Worm (Caenorhabditis elegans) whole organism, L4 larva: ENCODE data around the gene Y4C6B.3.
A peak's percentile ranks its signal among the peaks of the same experiment; 100 is the strongest.

ENCODE experiments used
- Y105C5A.15 ChIP-seq: fragments of 200-800 bp; sonication (Bioruptor generic); IDR thresholded peaks from 2 replicates; pipeline ENCODE4 v1.3.6; 2022; ENCODE audit warnings: missing genetic modification characterization, missing compliant biosample characterization
- Y48G9A.11 ChIP-seq: fragments of 200-800 bp; sonication (Bioruptor generic); IDR thresholded peaks from 2 replicates; pipeline ENCODE4 v1.3.6; 2022; ENCODE audit warnings: missing genetic modification reagents, missing genetic modification characterization, missing compliant biosample characterization
- aha-1 ChIP-seq: fragments of 150-350 bp; peaks from one replicate; lab custom pipeline; 2014; ENCODE audit warnings: missing biosample characterization, missing genetic modification characterization
- aly-2 ChIP-seq: sonication (generic microtip); optimal IDR thresholded peaks from 2 replicates; lab custom pipeline; 2018; ENCODE audit warnings: missing biosample characterization, missing genetic modification characterization
- ama-1 ChIP-seq: fragments of 150-350 bp; optimal IDR thresholded peaks from 2 replicates; lab custom pipeline; 2014; ENCODE audit warnings: inconsistent platforms, mixed read lengths
- arid-1 ChIP-seq: fragments of 200-800 bp; sonication (Bioruptor generic); conservative IDR thresholded peaks from 2 replicates; pipeline ENCODE4 v1.3.6; 2022; ENCODE audit warnings: missing genetic modification reagents, missing genetic modification characterization, missing compliant biosample characterization
- ceh-20 ChIP-seq: fragments of 200-800 bp; sonication (Bioruptor generic); IDR thresholded peaks from 2 replicates; pipeline ENCODE4 v1.3.6; 2022; ENCODE audit warnings: missing genetic modification reagents, missing genetic modification characterization, missing compliant biosample characterization
- ceh-28 ChIP-seq: fragments of 150-350 bp; optimal IDR thresholded peaks from 2 replicates; lab custom pipeline; 2014; ENCODE audit warnings: missing biosample characterization, missing genetic modification reagents, missing genetic modification characterization
- ceh-82 ChIP-seq: sonication (generic microtip); optimal IDR thresholded peaks from 2 replicates; lab custom pipeline; 2017; ENCODE audit warnings: missing biosample characterization, missing genetic modification characterization
- ces-1 ChIP-seq: fragments of 150-350 bp; sonication (generic microtip); optimal IDR thresholded peaks from 4 replicates; lab custom pipeline; 2014; ENCODE audit warnings: missing biosample characterization, missing genetic modification reagents, missing genetic modification characterization
- daf-12 ChIP-seq: fragments of 150-350 bp; optimal IDR thresholded peaks from 2 replicates; lab custom pipeline; 2014; ENCODE audit warnings: missing biosample characterization, missing genetic modification reagents, missing genetic modification characterization
- daf-16 ChIP-seq, 3 experiments: sonication (generic microtip); optimal IDR thresholded peaks; 2 replicates each; lab custom pipeline; 2016 to 2017; ENCODE audit warnings: missing genetic modification characterization in 3 of 3, missing genetic modification reagents in 3 of 3, mild to moderate bottlenecking in 2 of 3, missing compliant biosample characterization in 2 of 3, missing biosample characterization in 1 of 3, moderate library complexity in 1 of 3
- daf-19 ChIP-seq: fragments of 200-800 bp; sonication (Bioruptor generic); conservative IDR thresholded peaks from 2 replicates; pipeline ENCODE4 v1.3.6; 2022; ENCODE audit warnings: missing genetic modification characterization, missing compliant biosample characterization
- daf-8 ChIP-seq: fragments of 200-800 bp; sonication (Bioruptor generic); IDR thresholded peaks from 2 replicates; pipeline ENCODE4 v1.3.6; 2022; ENCODE audit warnings: missing genetic modification characterization, missing compliant biosample characterization
- dmd-6 ChIP-seq: fragments of 200-800 bp; sonication (Bioruptor generic); IDR thresholded peaks from 2 replicates; pipeline ENCODE4 v1.3.6; 2022; ENCODE audit warnings: missing genetic modification reagents, missing genetic modification characterization, missing compliant biosample characterization
- dmd-9 ChIP-seq: fragments of 200-800 bp; sonication (Bioruptor generic); IDR thresholded peaks from 2 replicates; pipeline ENCODE4 v1.3.6; 2022; ENCODE audit warnings: missing genetic modification reagents, missing genetic modification characterization, missing compliant biosample characterization
- egl-27 ChIP-seq: sonication (generic microtip); optimal IDR thresholded peaks from 3 replicates; lab custom pipeline; 2017; ENCODE audit warnings: missing biosample characterization, missing genetic modification reagents, missing genetic modification characterization
- egl-43 ChIP-seq: fragments of 200-800 bp; sonication (Bioruptor generic); IDR thresholded peaks from 2 replicates; pipeline ENCODE4 v1.3.6; 2022; ENCODE audit warnings: missing genetic modification reagents, missing genetic modification characterization, missing compliant biosample characterization
- gei-8 ChIP-seq: fragments of 200-800 bp; sonication (Bioruptor generic); optimal IDR thresholded peaks from 2 replicates; lab custom pipeline; 2018; ENCODE audit warnings: mild to moderate bottlenecking, missing genetic modification characterization, missing compliant biosample characterization
- hif-1 ChIP-seq, 2 experiments: sonication (generic microtip); optimal IDR thresholded peaks; 2 replicates each; lab custom pipeline; 2016 to 2017; ENCODE audit warnings: missing compliant biosample characterization in 2 of 2, missing genetic modification characterization in 2 of 2, missing genetic modification reagents in 2 of 2, missing genotype in 2 of 2, mild to moderate bottlenecking in 1 of 2
- hlh-11 ChIP-seq: fragments of 200-800 bp; sonication (Bioruptor generic); optimal IDR thresholded peaks from 2 replicates; lab custom pipeline; 2018; ENCODE audit warnings: mild to moderate bottlenecking, missing genetic modification characterization, missing compliant biosample characterization
- jun-1 ChIP-seq: fragments of 150-350 bp; optimal IDR thresholded peaks from 2 replicates; lab custom pipeline; 2014; ENCODE audit warnings: missing biosample characterization, missing genetic modification reagents, missing genetic modification characterization
- lin-29 ChIP-seq: fragments of 200-800 bp; sonication (Bioruptor generic); IDR thresholded peaks from 2 replicates; pipeline ENCODE4 v1.3.6; 2022; ENCODE audit warnings: missing genetic modification reagents, missing genetic modification characterization, missing compliant biosample characterization
- lin-38 ChIP-seq: fragments of 200-800 bp; sonication (Bioruptor generic); IDR thresholded peaks from 2 replicates; pipeline ENCODE4 v1.3.6; 2022; ENCODE audit warnings: missing genetic modification reagents, missing genetic modification characterization, missing compliant biosample characterization
- mdt-29 ChIP-seq: fragments of 200-800 bp; sonication (Bioruptor generic); IDR thresholded peaks from 2 replicates; pipeline ENCODE4 v1.3.6; 2022; ENCODE audit warnings: missing genetic modification reagents, missing genetic modification characterization, missing compliant biosample characterization
- mes-2 ChIP-seq: sonication (generic microtip); optimal IDR thresholded peaks from 2 replicates; lab custom pipeline; 2016; ENCODE audit warnings: missing genotype, mild to moderate bottlenecking, missing genetic modification characterization, missing compliant biosample characterization; ENCODE audit not compliant: poor library complexity, severe bottlenecking
- nhr-11 ChIP-seq: fragments of 150-350 bp; optimal IDR thresholded peaks from 2 replicates; lab custom pipeline; 2014; ENCODE audit warnings: missing biosample characterization, missing genetic modification characterization
- nhr-237 ChIP-seq: sonication (generic microtip); optimal IDR thresholded peaks from 2 replicates; lab custom pipeline; 2017; ENCODE audit warnings: missing biosample characterization, missing genetic modification characterization
- nhr-25 ChIP-seq: sonication (generic microtip); optimal IDR thresholded peaks from 2 replicates; lab custom pipeline; 2017; ENCODE audit warnings: missing genetic modification characterization, mild to moderate bottlenecking, missing compliant biosample characterization, antibody characterized with exemption, moderate library complexity, borderline replicate concordance; ENCODE audit not compliant: insufficient read depth
- nhr-76 ChIP-seq: fragments of 150-350 bp; optimal IDR thresholded peaks from 2 replicates; lab custom pipeline; 2014; ENCODE audit warnings: missing biosample characterization, missing genetic modification characterization
- pha-4 ChIP-seq, 2 experiments: fragments of 150-350 bp in 1 of 2; fragments of 200-800 bp in 1 of 2; sonication (Bioruptor generic) in 1 of 2; IDR thresholded peaks in 1 of 2; optimal IDR thresholded peaks in 1 of 2; 2 replicates each; pipeline versions ENCODE4 v1.3.6 to Lab custom; 2014 to 2022; ENCODE audit warnings: missing genetic modification characterization in 2 of 2, missing genetic modification reagents in 2 of 2, missing biosample characterization in 1 of 2, missing compliant biosample characterization in 1 of 2
- php-3 ChIP-seq: fragments of 200-800 bp; sonication (Bioruptor generic); IDR thresholded peaks from 2 replicates; pipeline ENCODE4 v1.3.6; 2022; ENCODE audit warnings: missing genetic modification reagents, missing genetic modification characterization, missing compliant biosample characterization
- skn-1 ChIP-seq: fragments of 150-350 bp; optimal IDR thresholded peaks from 2 replicates; lab custom pipeline; 2014; ENCODE audit warnings: missing biosample characterization, missing genetic modification characterization
- spr-3 ChIP-seq: fragments of 200-800 bp; sonication (Bioruptor generic); optimal IDR thresholded peaks from 2 replicates; lab custom pipeline; 2018; ENCODE audit warnings: mild to moderate bottlenecking, missing genetic modification characterization, missing compliant biosample characterization
- unc-62 ChIP-seq, 3 experiments: fragments of 150-350 bp in 1 of 3; sonication (generic microtip); optimal IDR thresholded peaks in 2 of 3; peaks in 1 of 3; 1 replicate in 1 of 3; 2 replicates in 2 of 3; lab custom pipeline; 2014 to 2017; ENCODE audit warnings: missing biosample characterization in 3 of 3, missing genetic modification characterization in 3 of 3, missing genetic modification reagents in 3 of 3, missing genotype in 1 of 3
- zip-11 ChIP-seq: fragments of 200-800 bp; sonication (Bioruptor generic); IDR thresholded peaks from 2 replicates; pipeline ENCODE4 v1.3.6; 2022; ENCODE audit warnings: missing genetic modification characterization, missing compliant biosample characterization
- ztf-11 ChIP-seq: fragments of 150-350 bp; optimal IDR thresholded peaks from 2 replicates; lab custom pipeline; 2014; ENCODE audit warnings: missing biosample characterization, missing genetic modification characterization

The Y4C6B.3 gene

ce11 chrIV:5364135-5364609 lies 31.9 kb downstream of the Y4C6B.3 start, which contains the start of the genes hda-6 and F41H10.4 (continued):
- TF ChIP-seq dmd-9 (GFP tag; lab: Robert Waterston, UW) (peak; percentile 73; the same call in 1 of the 2 replicates), Y48G9A.11 (GFP tag; lab: Robert Waterston, UW) (no peak), daf-19 (GFP tag; lab: Robert Waterston, UW) (no peak), egl-27 (no peak), dmd-6 (GFP tag; lab: Robert Waterston, UW) (peak; percentile 35), mes-2 (peak; percentile 97), ces-1 (GFP tag; lab: Kevin White, UChicago) (no peak), gei-8 (GFP tag; lab: Kevin White, UChicago) (no peak), hif-1 (tag; optimal IDR thresholded peaks at IDR 0.05; lab: Kevin White, UChicago) (peak in 1 of 2 experiments; percentile 78), mdt-29 (no peak), arid-1 (0 out of 2 replicates have a peak, but pooled peaks have one; percentile 27), pha-4 (GFP tag; IDR thresholded peaks at IDR 0.05; lab: Robert Waterston, UW) (no peak), pha-4 (tag; optimal IDR thresholded peaks at IDR 0.05; lab: Kevin White, UChicago) (peak; percentile 81), zip-11 (no peak), nhr-237 (no peak), nhr-25 (tag; lab: Kevin White, UChicago) (no peak), lin-29 (no peak), aha-1 (tag; lab: Kevin White, UChicago) (peak; percentile 22), ztf-11 (tag; lab: Kevin White, UChicago) (no peak), ceh-28 (tag; lab: Kevin White, UChicago) (no peak), aly-2 (no peak), egl-43 (no peak), Y105C5A.15 (GFP tag; lab: Robert Waterston, UW) (no peak), nhr-76 (tag; lab: Kevin White, UChicago) (no peak), spr-3 (no peak), daf-8 (GFP tag; lab: Robert Waterston, UW) (no peak), daf-12 (tag; lab: Kevin White, UChicago) (no peak), php-3 (GFP tag; lab: Robert Waterston, UW) (no peak), nhr-11 (tag; lab: Kevin White, UChicago) (no peak), hlh-11 (tag; lab: Kevin White, UChicago) (peak; percentile 72)

ce11 chrIV:5366567-5366966 lies 34.3 kb downstream of the Y4C6B.3 start, which contains the start of gene sand-1:
TSS of gene sand-1 (plus strand) at chrIV:5366867.
- TF ChIP-seq lin-38 (GFP tag; lab: Robert Waterston, UW): no peak
- no peak for TF ChIP-seq hlh-11 (tag; lab: Kevin White, UChicago)
- TF ChIP-seq daf-16 (GFP tag; optimal IDR thresholded peaks at IDR 0.05; lab: Kevin White, UChicago): no peak
- no peak for TF ChIP-seq daf-16 (tag; optimal IDR thresholded peaks at IDR 0.05; lab: Kevin White, UChicago)
- no peak for TF ChIP-seq gei-8 (GFP tag; lab: Kevin White, UChicago)
- peak; percentile 14 for TF ChIP-seq ama-1 (lab: Kevin White, UChicago)
- TF ChIP-seq jun-1 (tag; lab: Kevin White, UChicago): no peak
- TF ChIP-seq nhr-25 (tag; lab: Kevin White, UChicago): no peak
- TF ChIP-seq skn-1 (tag; lab: Kevin White, UChicago): no peak
- TF ChIP-seq ceh-20 (GFP tag; lab: Robert Waterston, UW): no peak

- TF ChIP-seq ceh-82 (tag; lab: Kevin White, UChicago) (no peak), unc-62 (GFP tag; optimal IDR thresholded peaks at IDR 0.05 in 1 of 2; lab: Kevin White, UChicago) (no peak), unc-62 (tag; optimal IDR thresholded peaks at IDR 0.05; lab: Kevin White, UChicago) (no peak), spr-3 (no peak)
Observed at ce11 chrIV:5367899-5368298, 35.6 kb downstream of the Y4C6B.3 start.
